Worm (Caenorhabditis elegans): Measurements from ENCODE around the gene K08D9.9.

The K08D9.9 gene

DNA sequence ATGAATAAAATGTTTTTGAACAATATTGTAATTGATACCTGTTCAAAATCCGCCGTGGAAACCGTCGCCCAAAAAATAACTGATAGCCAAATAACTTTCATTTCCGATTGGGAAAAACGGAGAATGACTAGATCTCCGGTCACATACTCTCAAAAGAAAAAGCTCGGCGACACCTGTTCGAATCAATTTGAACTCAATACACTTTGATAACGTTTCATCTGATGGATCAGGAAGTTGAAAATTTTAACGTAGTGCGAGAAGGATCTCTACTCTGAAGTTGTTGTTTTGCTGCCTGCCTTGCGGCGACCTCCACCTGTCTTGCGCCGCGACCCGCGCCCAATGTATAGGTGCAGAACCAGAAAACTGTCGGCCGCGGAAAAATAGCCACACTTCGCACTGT, 36.6 kb upstream of the K08D9.9 start, which contains the start of gene T28A11.20:
T28A11.20 (minus strand) TSS at position 101 of the 400 bp plus-strand sequence.
- TF ChIP-seq lsy-2 (tag; optimal IDR thresholded peaks at IDR 0.05), result no peak
- TF ChIP-seq nhr-23 (tag; optimal IDR thresholded peaks at IDR 0.05), result no peak
- no peak for TF ChIP-seq ZK546.5 (tag; optimal IDR thresholded peaks at IDR 0.05)
- no peak for TF ChIP-seq elt-1 (tag; optimal IDR thresholded peaks at IDR 0.05)
- TF ChIP-seq F13H6.1 (tag; optimal IDR thresholded peaks at IDR 0.05), result no peak
- no peak for TF ChIP-seq R02D3.7 (tag; optimal IDR thresholded peaks at IDR 0.05)
- TF ChIP-seq ztf-4 (tag; optimal IDR thresholded peaks at IDR 0.05), result no peak
- TF ChIP-seq skn-1 (tag; optimal IDR thresholded peaks at IDR 0.05), result no peak

DNA sequence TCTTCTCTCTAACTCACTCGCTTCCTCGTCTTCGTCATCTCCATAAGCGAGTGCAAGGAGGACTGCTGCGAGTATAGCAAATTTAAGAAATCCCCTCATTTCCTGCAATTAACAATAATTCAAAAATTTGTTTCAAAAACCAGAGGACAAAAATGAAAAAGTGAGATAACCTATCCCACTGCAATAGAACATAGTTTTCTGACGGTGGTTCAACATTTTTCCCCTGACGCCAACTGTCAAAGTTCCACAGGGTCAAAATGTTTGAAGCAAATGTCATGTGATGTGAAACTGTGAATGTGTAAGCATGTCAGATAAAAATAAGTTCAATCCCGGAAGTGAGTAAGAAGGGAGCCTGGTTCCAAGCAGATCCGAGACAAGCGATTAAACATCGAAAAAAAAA, 32.9 kb upstream of the K08D9.9 start, which contains the start of gene T28A11.19:
T28A11.19 (minus strand) TSS at position 108 of the 400 bp plus-strand sequence.
- TF ChIP-seq F13H6.1 (tag; optimal IDR thresholded peaks at IDR 0.05), result no peak
- TF ChIP-seq sma-9 (GFP tag; optimal IDR thresholded peaks at IDR 0.05), result peak; percentile 33
- no peak for TF ChIP-seq sma-9 (tag; optimal IDR thresholded peaks at IDR 0.05)

DNA sequence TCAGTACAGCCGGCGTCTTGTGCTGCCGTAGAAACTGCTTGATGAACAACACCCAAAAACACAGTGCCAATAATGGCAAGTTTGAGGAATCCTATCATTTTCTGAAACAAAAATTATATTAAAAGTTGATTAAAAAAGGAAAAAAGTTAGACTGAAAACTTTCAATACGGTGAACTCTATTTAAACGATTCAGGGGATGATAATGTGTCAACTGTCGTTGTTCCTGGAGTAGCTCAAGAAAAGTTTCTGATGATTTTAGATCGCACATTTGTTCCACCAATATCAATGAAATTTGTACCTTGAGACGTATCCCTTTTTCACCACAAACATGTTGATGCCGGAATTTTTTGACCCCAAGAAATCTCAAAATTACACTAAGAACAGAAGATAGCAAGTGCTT, 31.4 kb upstream of the K08D9.9 start, which contains the start of gene T28A11.18:
T28A11.18 (minus strand) TSS at position 101 of the 400 bp plus-strand sequence.
- TF ChIP-seq nhr-237 (tag; optimal IDR thresholded peaks at IDR 0.05) (no peak), ztf-4 (tag; optimal IDR thresholded peaks at IDR 0.05) (no peak), crh-2 (tag; optimal IDR thresholded peaks at IDR 0.05) (no peak), C34F6.9 (tag; optimal IDR thresholded peaks at IDR 0.05) (no peak), nhr-25 (tag; optimal IDR thresholded peaks at IDR 0.05) (no peak), nhr-6 (tag; optimal IDR thresholded peaks at IDR 0.05) (no peak), mab-5 (tag; optimal IDR thresholded peaks at IDR 0.05) (no peak), ZK546.5 (tag; optimal IDR thresholded peaks at IDR 0.05) (no peak), nhr-129 (tag; optimal IDR thresholded peaks at IDR 0.05) (no peak)

DNA sequence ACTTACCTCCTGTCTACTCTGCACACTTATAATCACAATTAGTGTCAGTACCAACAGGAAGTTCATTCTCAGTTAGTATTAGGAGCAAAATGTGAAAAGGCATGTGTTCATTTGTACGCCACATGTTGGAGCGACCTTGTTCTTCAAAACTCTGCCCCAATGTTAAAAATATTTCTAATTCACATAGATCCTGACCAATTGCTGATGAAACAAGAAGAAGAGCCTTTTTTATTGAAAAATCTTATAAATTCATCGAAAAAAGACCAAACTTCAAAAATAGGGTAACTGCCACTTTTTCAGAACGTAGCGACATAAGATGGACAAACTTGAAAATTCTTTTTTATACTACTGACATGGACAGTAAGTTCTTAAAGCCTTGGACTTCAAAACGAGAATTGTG, 29.7 kb upstream of the K08D9.9 start, which contains the start of gene T28A11.17:
T28A11.17 (minus strand) TSS at position 101 of the 400 bp plus-strand sequence.
- TF ChIP-seq ztf-11 (tag; optimal IDR thresholded peaks at IDR 0.05) (no peak), mdl-1 (tag; optimal IDR thresholded peaks at IDR 0.05) (no peak), skn-1 (tag; optimal IDR thresholded peaks at IDR 0.05) (no peak), zag-1 (tag; optimal IDR thresholded peaks at IDR 0.05) (no peak), dmd-4 (tag; optimal IDR thresholded peaks at IDR 0.05) (no peak), C34F6.9 (tag; optimal IDR thresholded peaks at IDR 0.05) (no peak), ceh-82 (tag; optimal IDR thresholded peaks at IDR 0.05) (no peak), fos-1 (tag; optimal IDR thresholded peaks at IDR 0.05) (no peak), unc-62 (GFP tag; optimal IDR thresholded peaks at IDR 0.05) (no peak), lin-13 (GFP tag; optimal IDR thresholded peaks at IDR 0.05) (no peak), alr-1 (tag; optimal IDR thresholded peaks at IDR 0.05) (no peak), lsy-2 (tag; optimal IDR thresholded peaks at IDR 0.05) (no peak), unc-55 (GFP tag; optimal IDR thresholded peaks at IDR 0.05) (no peak), nhr-23 (tag; optimal IDR thresholded peaks at IDR 0.05) (no peak)

DNA sequence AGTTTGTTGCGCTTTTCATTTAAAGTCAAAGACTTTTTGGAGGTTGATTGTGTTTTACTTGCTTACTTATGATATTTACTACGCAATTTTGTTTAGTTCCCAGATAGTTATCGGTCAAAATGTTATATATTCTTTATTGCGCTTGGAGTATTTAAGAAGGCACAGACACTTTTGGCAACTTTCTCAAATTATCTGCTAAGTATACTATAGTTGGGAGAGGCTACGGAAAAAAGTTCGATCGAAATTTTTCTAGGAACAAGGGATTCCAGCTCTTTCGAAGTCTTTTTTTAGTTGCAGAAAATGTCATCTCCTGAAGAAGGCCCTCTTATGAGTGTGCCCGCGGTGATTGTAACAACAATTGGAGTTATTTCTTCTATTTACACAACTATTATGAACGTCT, 23.6 kb upstream of the K08D9.9 start, which contains the start of gene srbc-5:
srbc-5 (plus strand) TSS at position 301 of the 400 bp plus-strand sequence.
- TF ChIP-seq ZK546.5 (tag; optimal IDR thresholded peaks at IDR 0.05) (no peak), snpc-4 (tag; optimal IDR thresholded peaks at IDR 0.05) (no peak), zag-1 (tag; optimal IDR thresholded peaks at IDR 0.05) (no peak), crh-2 (tag; optimal IDR thresholded peaks at IDR 0.05) (no peak), unc-39 (tag; optimal IDR thresholded peaks at IDR 0.05) (no peak), egl-27 (tag; optimal IDR thresholded peaks at IDR 0.05) (no peak), nhr-25 (tag; optimal IDR thresholded peaks at IDR 0.05) (no peak), ceh-16 (tag; optimal IDR thresholded peaks at IDR 0.05) (no peak), mbf-1 (tag; optimal IDR thresholded peaks at IDR 0.05) (no peak), lin-39 (tag; optimal IDR thresholded peaks at IDR 0.05) (no peak), ztf-11 (tag; optimal IDR thresholded peaks at IDR 0.05) (no peak), elt-3 (tag; optimal IDR thresholded peaks at IDR 0.05) (no peak), nhr-12 (tag; optimal IDR thresholded peaks at IDR 0.05) (no peak), nhr-237 (tag; optimal IDR thresholded peaks at IDR 0.05) (no peak), lin-11 (tag; optimal IDR thresholded peaks at IDR 0.05) (no peak), unc-55 (GFP tag; optimal IDR thresholded peaks at IDR 0.05) (no peak), lin-13 (GFP tag; optimal IDR thresholded peaks at IDR 0.05) (no peak)
